Worm (Caenorhabditis elegans) whole organism, L3 larva: ENCODE data around the gene txt-18.

ENCODE experiments used
- R02D3.7 ChIP-seq: fragments of 150-350 bp; optimal IDR thresholded peaks from 2 replicates; lab custom pipeline; 2014; ENCODE audit warnings: missing biosample characterization, missing genetic modification characterization
- ZK546.5 ChIP-seq: sonication (generic microtip); optimal IDR thresholded peaks from 2 replicates; lab custom pipeline; 2017; ENCODE audit warnings: missing biosample characterization, missing genetic modification characterization
- fkh-2 ChIP-seq: fragments of 150-350 bp; optimal IDR thresholded peaks from 2 replicates; lab custom pipeline; 2014; ENCODE audit warnings: missing biosample characterization, missing genetic modification reagents, missing genetic modification characterization
- nhr-25 ChIP-seq: sonication (generic microtip); optimal IDR thresholded peaks from 2 replicates; lab custom pipeline; 2017; ENCODE audit warnings: missing biosample characterization, missing genetic modification characterization
- nhr-77 ChIP-seq: fragments of 150-350 bp; optimal IDR thresholded peaks from 2 replicates; lab custom pipeline; 2014; ENCODE audit warnings: missing biosample characterization, missing genetic modification characterization
- skn-1 ChIP-seq: fragments of 150-350 bp; optimal IDR thresholded peaks from 2 replicates; lab custom pipeline; 2014; ENCODE audit warnings: missing biosample characterization, missing genetic modification characterization

- TF ChIP-seq skn-1: no peak
- no peak for TF ChIP-seq R02D3.7
- no peak for TF ChIP-seq ZK546.5 (tag; lab: Kevin White, UChicago)
- no peak for TF ChIP-seq nhr-25 (tag; lab: Kevin White, UChicago)
- TF ChIP-seq nhr-77 (tag; lab: Kevin White, UChicago): no peak
- TF ChIP-seq fkh-2 (tag; lab: Kevin White, UChicago): no peak
Measured at ce11 chrII:6322081-6322480, 21.8 kb upstream of the txt-18 start.
